Fruit fly (Drosophila melanogaster): ENCODE measurements around the gene CG9040.

The CG9040 gene

dm6 chr3L:13949440-13950066 lies 38.1 kb upstream of the CG9040 start (continued):
- TF ChIP-seq wdn (GFP tag; IDR thresholded peaks at IDR 0.05) (no peak), Jarid2 (GFP tag; optimal IDR thresholded peaks at IDR 0.05) (peak; percentile 0), CHES-1-like (GFP tag; optimal IDR thresholded peaks at IDR 0.05) (peak; percentile 16), CG12659 (GFP tag; optimal IDR thresholded peaks at IDR 0.05) (no peak), ERR (GFP tag; optimal IDR thresholded peaks at IDR 0.05) (no peak), CG5953 (GFP tag; IDR thresholded peaks at IDR 0.05) (0 out of 2 replicates have a peak, but pooled peaks have one; percentile 24)

dm6 chr3L:13951564-13951963 lies 36.1 kb upstream of the CG9040 start:
- TF ChIP-seq CG10462 (GFP tag; optimal IDR thresholded peaks at IDR 0.05) (no peak), CG7963 (GFP tag; IDR thresholded peaks at IDR 0.05; ENCODE audit: partially characterized antibody) (no peak)

DNA sequence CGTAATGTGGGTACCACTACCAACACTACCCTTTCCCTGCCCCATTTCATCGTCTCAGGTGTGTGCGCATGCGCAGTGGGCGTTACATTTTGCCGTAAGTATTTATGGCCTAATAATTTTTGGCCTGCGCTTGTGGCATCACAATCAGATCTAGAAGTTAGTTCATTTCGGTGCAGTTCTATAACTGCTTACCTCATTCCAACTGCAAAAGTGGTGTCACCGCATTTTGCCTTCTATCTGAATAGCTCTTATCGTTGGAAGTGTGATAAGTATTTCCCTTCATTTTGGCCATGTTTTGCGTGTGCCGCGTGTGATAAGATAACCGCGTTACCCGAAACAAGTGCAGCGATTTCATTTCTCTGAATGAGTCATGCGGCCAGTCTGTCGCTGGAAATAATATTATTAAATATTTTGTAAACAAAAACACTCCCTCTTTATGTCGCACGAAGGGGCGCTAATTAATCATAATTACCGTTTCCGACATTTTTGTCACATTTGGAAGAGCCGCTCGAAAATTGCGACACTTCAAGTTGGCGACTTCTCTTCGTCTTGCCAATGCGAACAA lies 35.1 kb upstream of the CG9040 start:
- no peak for TF ChIP-seq CoRest (tag; optimal IDR thresholded peaks at IDR 0.05)
- peak in 1 of 2 experiments; percentile 65 for TF ChIP-seq Pdp1 (GFP tag; optimal IDR thresholded peaks at IDR 0.05)
- TF ChIP-seq CG13424 (tag; optimal IDR thresholded peaks at IDR 0.05) = no peak
- TF ChIP-seq chif (GFP tag; optimal IDR thresholded peaks at IDR 0.05) = no peak
- no peak for TF ChIP-seq CG17359 (tag; optimal IDR thresholded peaks at IDR 0.05)
- TF ChIP-seq sug (tag; optimal IDR thresholded peaks at IDR 0.05) = peak; percentile 21
- TF ChIP-seq ranshi (GFP tag; IDR thresholded peaks at IDR 0.05) = no peak
- TF ChIP-seq Usf (GFP tag; optimal IDR thresholded peaks at IDR 0.05) = no peak
- no peak for TF ChIP-seq Atf3 (GFP tag; optimal IDR thresholded peaks at IDR 0.05)
- no peak for TF ChIP-seq sna (GFP tag; IDR thresholded peaks at IDR 0.05; ENCODE audit: partially characterized antibody)
- TF ChIP-seq Meics (GFP tag; optimal IDR thresholded peaks at IDR 0.05) = no peak
- TF ChIP-seq CG10366 (GFP tag; IDR thresholded peaks at IDR 0.05) = no peak
- 0 out of 2 replicates have a peak, but pooled peaks have one; percentile 30 for TF ChIP-seq ttk (GFP tag; IDR thresholded peaks at IDR 0.05)
- TF ChIP-seq jigr1 (GFP tag; IDR thresholded peaks at IDR 0.05) = no peak
- no peak for TF ChIP-seq gt (GFP tag; IDR thresholded peaks at IDR 0.05)
- no peak for TF ChIP-seq Six4 (GFP tag; optimal IDR thresholded peaks at IDR 0.05)
- no peak for TF ChIP-seq bcd (GFP tag; optimal IDR thresholded peaks at IDR 0.05)
- no peak for TF ChIP-seq nerfin-2 (GFP tag; IDR thresholded peaks at IDR 0.05; ENCODE audit: partially characterized antibody)
- TF ChIP-seq CG4820 (GFP tag; optimal IDR thresholded peaks at IDR 0.05) = no peak
- peak; percentile 46 for TF ChIP-seq lab (GFP tag; optimal IDR thresholded peaks at IDR 0.05)
- TF ChIP-seq CG7839 (tag; optimal IDR thresholded peaks at IDR 0.05) = no peak
- no peak for TF ChIP-seq gce (GFP tag; IDR thresholded peaks at IDR 0.05)
- no peak for TF ChIP-seq gsb-n (tag; optimal IDR thresholded peaks at IDR 0.05)
- no peak for TF ChIP-seq CG14014 (GFP tag; IDR thresholded peaks at IDR 0.05)
- TF ChIP-seq Aef1 (GFP tag; IDR thresholded peaks at IDR 0.05) = no peak
- TF ChIP-seq Lhr (GFP tag; optimal IDR thresholded peaks at IDR 0.05) = no peak
- TF ChIP-seq vnd (GFP tag; IDR thresholded peaks at IDR 0.05; ENCODE audit: partially characterized antibody) = no peak
- no peak for TF ChIP-seq CG9215 (GFP tag; IDR thresholded peaks at IDR 0.05)
- no peak for TF ChIP-seq lmd (GFP tag; IDR thresholded peaks at IDR 0.05)
- no peak for TF ChIP-seq CG5180 (GFP tag; optimal IDR thresholded peaks at IDR 0.05)
- TF ChIP-seq ara (GFP tag; IDR thresholded peaks at IDR 0.05) = no peak
- no peak for TF ChIP-seq CG30020 (tag; optimal IDR thresholded peaks at IDR 0.05)
- no peak for TF ChIP-seq tll (GFP tag; optimal IDR thresholded peaks at IDR 0.05)
- TF ChIP-seq Ssrp (tag; optimal IDR thresholded peaks at IDR 0.05) = no peak
- no peak for TF ChIP-seq Nf-YB (GFP tag; optimal IDR thresholded peaks at IDR 0.05)
- no peak for TF ChIP-seq CG30403 (GFP tag; optimal IDR thresholded peaks at IDR 0.05)
- no peak for TF ChIP-seq CG8944 (GFP tag; optimal IDR thresholded peaks at IDR 0.05)
- TF ChIP-seq HLH4C (GFP tag; IDR thresholded peaks at IDR 0.05; ENCODE audit: partially characterized antibody) = no peak
